Worm (Caenorhabditis elegans): ENCODE results near the gene R01E6.5.

- no peak for TF ChIP-seq ets-7 (tag; optimal IDR thresholded peaks at IDR 0.05)
- TF ChIP-seq ama-1 (optimal IDR thresholded peaks at IDR 0.05): no peak
- TF ChIP-seq B0310.2 (tag; optimal IDR thresholded peaks at IDR 0.05): no peak
- no peak for TF ChIP-seq hmg-4 (GFP tag; optimal IDR thresholded peaks at IDR 0.05)
- no peak for TF ChIP-seq F13C5.2 (tag; optimal IDR thresholded peaks at IDR 0.05)
- TF ChIP-seq aly-1 (tag; optimal IDR thresholded peaks at IDR 0.05): no peak
- TF ChIP-seq pes-1 (GFP tag; IDR thresholded peaks at IDR 0.05): no peak
- no peak for TF ChIP-seq sea-1 (GFP tag; conservative IDR thresholded peaks at IDR 0.05)
- no peak for TF ChIP-seq hnd-1 (tag; optimal IDR thresholded peaks at IDR 0.05)
- TF ChIP-seq flt-1 (GFP tag; IDR thresholded peaks at IDR 0.05): no peak
- TF ChIP-seq tbx-11 (GFP tag; IDR thresholded peaks at IDR 0.05): no peak
- TF ChIP-seq ceh-36 (tag; optimal IDR thresholded peaks at IDR 0.05): no peak
- no peak for TF ChIP-seq hmbx-1 (tag; optimal IDR thresholded peaks at IDR 0.05)
Measured at ce11 chrX:13550890-13551289, 14.0 kb downstream of the R01E6.5 start, which contains the start of gene odr-1.

Data from whole organism, early embryonic.